Fruit fly (Drosophila melanogaster): ENCODE results near the gene grp.

The grp gene

dm6 chr2L:16715841-16716701 is 36.2 kb downstream of the grp start, which contains the start of the genes Cyt-c-d and CG31808 (continued):
- TF ChIP-seq CG18619 (GFP tag; optimal IDR thresholded peaks at IDR 0.05) (peak; percentile 97), CG4424 (GFP tag; optimal IDR thresholded peaks at IDR 0.05) (peak; percentile 96), CG13894 (tag; optimal IDR thresholded peaks at IDR 0.05) (peak; percentile 2), pan (optimal IDR thresholded peaks at IDR 0.05) (no peak), pan (GFP tag; optimal IDR thresholded peaks at IDR 0.05 in 1 of 2, IDR thresholded peaks at IDR 0.05 in 1 of 2) (peak in 1 of 2 experiments; percentile 97), bsh (GFP tag; optimal IDR thresholded peaks at IDR 0.05) (peak; percentile 97 to 99), CG18011 (GFP tag; optimal IDR thresholded peaks at IDR 0.05) (peak; percentile 87), CG30431 (GFP tag; optimal IDR thresholded peaks at IDR 0.05) (peak; percentile 94), dimm (GFP tag; IDR thresholded peaks at IDR 0.05) (peak; percentile 93), hbn (GFP tag; IDR thresholded peaks at IDR 0.05; ENCODE audit: partially characterized antibody) (no peak), br (optimal IDR thresholded peaks at IDR 0.05) (no peak), CG10321 (GFP tag; IDR thresholded peaks at IDR 0.05) (peak; percentile 68; the same call in 1 of the 2 replicates), nom (GFP tag; optimal IDR thresholded peaks at IDR 0.05) (peak; percentile 89), CG11696 (GFP tag; IDR thresholded peaks at IDR 0.05) (peak; percentile 87), Poxn (GFP tag; IDR thresholded peaks at IDR 0.05) (peak; percentile 74), Eip74EF (GFP tag; optimal IDR thresholded peaks at IDR 0.05) (peak in 1 of 2 experiments; percentile 98), CG32767 (GFP tag; IDR thresholded peaks at IDR 0.05) (peak; percentile 96), CG13296 (GFP tag; optimal IDR thresholded peaks at IDR 0.05) (peak; percentile 95), CG18599 (GFP tag; optimal IDR thresholded peaks at IDR 0.05) (peak; percentile 97), pum (GFP tag; optimal IDR thresholded peaks at IDR 0.05) (peak; percentile 90), kay (GFP tag; optimal IDR thresholded peaks at IDR 0.05) (peak; percentile 89), schlank (tag; optimal IDR thresholded peaks at IDR 0.05) (peak; percentile 70), Med (GFP tag) (peak; percentile 99), HmgD (GFP tag; optimal IDR thresholded peaks at IDR 0.05) (peak; percentile 57), Aef1 (GFP tag; IDR thresholded peaks at IDR 0.05) (peak; percentile 98), CG9215 (GFP tag; IDR thresholded peaks at IDR 0.05) (peak; percentile 87), corto (GFP tag; optimal IDR thresholded peaks at IDR 0.05) (peak; percentile 89), CG2116 (GFP tag; optimal IDR thresholded peaks at IDR 0.05) (peak; percentile 85), h (optimal IDR thresholded peaks at IDR 0.05) (no peak), Dad (GFP tag; optimal IDR thresholded peaks at IDR 0.05) (peak; percentile 91), vnd (GFP tag; IDR thresholded peaks at IDR 0.05; ENCODE audit: partially characterized antibody) (no peak), CG15514 (GFP tag; optimal IDR thresholded peaks at IDR 0.05) (peak; percentile 88), CHES-1-like (GFP tag; optimal IDR thresholded peaks at IDR 0.05) (peak; percentile 80), CG12391 (tag; optimal IDR thresholded peaks at IDR 0.05) (peak; percentile 99), chn (GFP tag; optimal IDR thresholded peaks at IDR 0.05) (peak; percentile 96), ci (GFP tag; IDR thresholded peaks at IDR 0.05) (peak; percentile 99), zen2 (GFP tag; IDR thresholded peaks at IDR 0.05; ENCODE audit: partially characterized antibody) (no peak; the same call in 2 of the 3 replicates), Chrac-16 (GFP tag; optimal IDR thresholded peaks at IDR 0.05) (peak; percentile 96), CG15073 (GFP tag; optimal IDR thresholded peaks at IDR 0.05) (peak; percentile 80), Hr39 (optimal IDR thresholded peaks at IDR 0.05) (no peak), H15 (GFP tag; IDR thresholded peaks at IDR 0.05) (peak; percentile 98), ase (GFP tag; IDR thresholded peaks at IDR 0.05) (peak; percentile 98), Fer1 (GFP tag; optimal IDR thresholded peaks at IDR 0.05) (peak; percentile 97), CG6272 (GFP tag; IDR thresholded peaks at IDR 0.05) (peak; percentile 96), CrebB (tag; optimal IDR thresholded peaks at IDR 0.05) (peak; percentile 95), CG17361 (GFP tag; IDR thresholded peaks at IDR 0.05) (peak; percentile 96), mld (GFP tag; IDR thresholded peaks at IDR 0.05; ENCODE audit: partially characterized antibody) (no peak), cas (GFP tag; IDR thresholded peaks at IDR 0.05) (peak; percentile 86), CG17612 (GFP tag; IDR thresholded peaks at IDR 0.05) (peak; percentile 85), Dip3 (GFP tag; optimal IDR thresholded peaks at IDR 0.05) (peak; percentile 87)
